Worm (Caenorhabditis elegans) whole organism, L1 larva: ENCODE data around the gene sdz-18.

Experiments used
- ces-1 ChIP-seq: fragments of 150-350 bp; optimal IDR thresholded peaks from 2 replicates; lab custom pipeline; 2014; ENCODE audit warnings: missing biosample characterization, missing genetic modification reagents, missing genetic modification characterization
- efl-1 ChIP-seq, 4 experiments: fragments of 150-350 bp; optimal IDR thresholded peaks in 3 of 4; peaks in 1 of 4; 1 replicate in 1 of 4; 2 replicates in 3 of 4; lab custom pipeline; 2014; ENCODE audit warnings: missing biosample characterization in 2 of 4, missing genetic modification characterization in 2 of 4, missing genetic modification reagents in 2 of 4
- elt-3 ChIP-seq, 6 experiments: fragments of 150-350 bp in 1 of 6; sonication (generic microtip); optimal IDR thresholded peaks; 2 replicates each; lab custom pipeline; 2017 to 2018; ENCODE audit warnings: missing biosample characterization in 6 of 6, missing genetic modification characterization in 6 of 6, inconsistent platforms in 1 of 6
- sox-4 ChIP-seq: sonication (generic microtip); optimal IDR thresholded peaks from 2 replicates; lab custom pipeline; 2016; ENCODE audit warnings: missing genetic modification characterization, missing compliant biosample characterization

DNA sequence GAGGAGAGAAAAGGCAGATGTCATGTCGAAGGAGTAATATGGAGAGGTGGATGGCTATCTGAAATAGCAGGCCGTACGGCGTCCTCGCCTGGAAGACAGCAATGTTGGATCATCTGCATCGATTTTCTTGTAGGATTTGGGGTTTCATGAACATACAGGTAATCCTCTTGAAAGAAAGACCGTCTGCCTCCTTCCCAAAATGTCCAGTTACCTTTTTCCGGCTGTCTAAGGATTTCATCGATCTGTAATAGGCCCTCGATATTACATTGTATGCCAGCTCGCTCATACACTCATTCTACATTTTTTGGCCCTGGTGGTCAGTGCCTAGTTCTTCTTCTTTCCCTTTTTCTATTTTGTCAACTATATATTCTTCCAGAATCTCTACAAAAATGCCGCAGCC lies 16.1 kb upstream of the sdz-18 start, which contains the start of the genes fbxb-5 and btb-8:
- TF ChIP-seq ces-1 (GFP tag; lab: Kevin White, UChicago), result no peak
- TF ChIP-seq efl-1 (optimal IDR thresholded peaks at IDR 0.05; lab: Kevin White, UChicago), result no peak
- TF ChIP-seq efl-1 (GFP tag; optimal IDR thresholded peaks at IDR 0.05 in 1 of 2; lab: Kevin White, UChicago), result no peak
- no peak for TF ChIP-seq elt-3 (tag; optimal IDR thresholded peaks at IDR 0.05; lab: Kevin White, UChicago)
- no peak for TF ChIP-seq sox-4 (tag; lab: Kevin White, UChicago)
